Worm (Caenorhabditis elegans) whole organism, L4 larva: Measurements from ENCODE around the gene C45G9.8.

Source experiments
- F10B5.3 ChIP-seq: sonication (generic microtip); optimal IDR thresholded peaks from 2 replicates; lab custom pipeline; 2016; ENCODE audit warnings: mild to moderate bottlenecking, missing genetic modification characterization, missing compliant biosample characterization
- F26F4.8 ChIP-seq: fragments of 200-800 bp; sonication (Bioruptor generic); conservative IDR thresholded peaks from 2 replicates; pipeline ENCODE4 v1.3.6; 2022; ENCODE audit warnings: missing genetic modification characterization, missing compliant biosample characterization
- F37D6.2 ChIP-seq: sonication (generic microtip); optimal IDR thresholded peaks from 2 replicates; lab custom pipeline; 2016; ENCODE audit warnings: mild to moderate bottlenecking, missing genetic modification characterization, missing compliant biosample characterization
- F44E2.7 ChIP-seq: fragments of 200-800 bp; sonication (Bioruptor generic); IDR thresholded peaks from 2 replicates; pipeline ENCODE4 v2.1.2; 2022; ENCODE audit warnings: missing genetic modification characterization, missing compliant biosample characterization
- R02D3.7 ChIP-seq: fragments of 150-350 bp; sonication (generic microtip); optimal IDR thresholded peaks from 3 replicates; lab custom pipeline; 2014; ENCODE audit warnings: missing biosample characterization, missing genetic modification characterization
- T20F7.1 ChIP-seq: fragments of 200-800 bp; sonication (Bioruptor generic); optimal IDR thresholded peaks from 2 replicates; lab custom pipeline; 2018; ENCODE audit warnings: mild to moderate bottlenecking, missing genetic modification characterization, missing compliant biosample characterization
- T26A8.4 ChIP-seq: fragments of 200-800 bp; sonication (Bioruptor generic); IDR thresholded peaks from 2 replicates; pipeline ENCODE4 v1.3.6; 2022; ENCODE audit warnings: missing genetic modification characterization, missing compliant biosample characterization
- Y105C5A.15 ChIP-seq: fragments of 200-800 bp; sonication (Bioruptor generic); IDR thresholded peaks from 2 replicates; pipeline ENCODE4 v1.3.6; 2022; ENCODE audit warnings: missing genetic modification characterization, missing compliant biosample characterization
- ZK546.5 ChIP-seq, 2 experiments: sonication (generic microtip); optimal IDR thresholded peaks; 2 replicates each; lab custom pipeline; 2017; ENCODE audit warnings: missing biosample characterization in 2 of 2, missing genetic modification characterization in 2 of 2
- aha-1 ChIP-seq: fragments of 150-350 bp; peaks from one replicate; lab custom pipeline; 2014; ENCODE audit warnings: missing biosample characterization, missing genetic modification characterization
- ama-1 ChIP-seq: fragments of 150-350 bp; optimal IDR thresholded peaks from 2 replicates; lab custom pipeline; 2014; ENCODE audit warnings: inconsistent platforms, mixed read lengths
- ceh-28 ChIP-seq: fragments of 150-350 bp; optimal IDR thresholded peaks from 2 replicates; lab custom pipeline; 2014; ENCODE audit warnings: missing biosample characterization, missing genetic modification reagents, missing genetic modification characterization
- ceh-32 ChIP-seq: sonication (generic microtip); optimal IDR thresholded peaks from 2 replicates; lab custom pipeline; 2016; ENCODE audit warnings: mild to moderate bottlenecking, missing genetic modification characterization, missing compliant biosample characterization; ENCODE audit not compliant: poor library complexity
- cey-2 ChIP-seq: sonication (generic microtip); optimal IDR thresholded peaks from 3 replicates; lab custom pipeline; 2017; ENCODE audit warnings: missing genetic modification characterization, mild to moderate bottlenecking, missing compliant biosample characterization, antibody characterized with exemption, borderline replicate concordance; ENCODE audit not compliant: insufficient read depth
- daf-12 ChIP-seq: fragments of 150-350 bp; optimal IDR thresholded peaks from 2 replicates; lab custom pipeline; 2014; ENCODE audit warnings: missing biosample characterization, missing genetic modification reagents, missing genetic modification characterization
- daf-19 ChIP-seq: fragments of 200-800 bp; sonication (Bioruptor generic); conservative IDR thresholded peaks from 2 replicates; pipeline ENCODE4 v1.3.6; 2022; ENCODE audit warnings: missing genetic modification characterization, missing compliant biosample characterization
- daf-8 ChIP-seq: fragments of 200-800 bp; sonication (Bioruptor generic); IDR thresholded peaks from 2 replicates; pipeline ENCODE4 v1.3.6; 2022; ENCODE audit warnings: missing genetic modification characterization, missing compliant biosample characterization
- dmd-9 ChIP-seq: fragments of 200-800 bp; sonication (Bioruptor generic); IDR thresholded peaks from 2 replicates; pipeline ENCODE4 v1.3.6; 2022; ENCODE audit warnings: missing genetic modification reagents, missing genetic modification characterization, missing compliant biosample characterization
- duxl-1 ChIP-seq: sonication (generic microtip); optimal IDR thresholded peaks from 2 replicates; lab custom pipeline; 2016; ENCODE audit warnings: mild to moderate bottlenecking, missing genetic modification characterization, moderate library complexity, missing compliant biosample characterization; ENCODE audit not compliant: poor library complexity
- egl-27 ChIP-seq: sonication (generic microtip); optimal IDR thresholded peaks from 3 replicates; lab custom pipeline; 2017; ENCODE audit warnings: missing biosample characterization, missing genetic modification reagents, missing genetic modification characterization
- fkh-10 ChIP-seq: fragments of 150-350 bp; optimal IDR thresholded peaks from 2 replicates; lab custom pipeline; 2014; ENCODE audit warnings: missing biosample characterization, missing genetic modification reagents, missing genetic modification characterization
- hlh-11 ChIP-seq: fragments of 200-800 bp; sonication (Bioruptor generic); optimal IDR thresholded peaks from 2 replicates; lab custom pipeline; 2018; ENCODE audit warnings: mild to moderate bottlenecking, missing genetic modification characterization, missing compliant biosample characterization
- lim-7 ChIP-seq: fragments of 200-800 bp; sonication (Bioruptor generic); IDR thresholded peaks from 2 replicates; pipeline ENCODE4 v1.3.6; 2022; ENCODE audit warnings: missing genetic modification characterization, missing compliant biosample characterization
- lin-38 ChIP-seq: fragments of 200-800 bp; sonication (Bioruptor generic); IDR thresholded peaks from 2 replicates; pipeline ENCODE4 v1.3.6; 2022; ENCODE audit warnings: missing genetic modification reagents, missing genetic modification characterization, missing compliant biosample characterization
- lin-39 ChIP-seq: fragments of 150-350 bp; optimal IDR thresholded peaks from 2 replicates; lab custom pipeline; 2014; ENCODE audit warnings: missing biosample characterization, missing genetic modification reagents, missing genetic modification characterization
- lsy-2 ChIP-seq, 2 experiments: fragments of 150-350 bp in 1 of 2; sonication (generic microtip) in 1 of 2; optimal IDR thresholded peaks; 2 replicates each; lab custom pipeline; 2014 to 2017; ENCODE audit warnings: missing biosample characterization in 2 of 2, missing genetic modification characterization in 2 of 2
- madf-5 ChIP-seq, 2 experiments: fragments of 200-800 bp; sonication (Bioruptor generic); IDR thresholded peaks; 2 replicates each; pipeline ENCODE4 v1.3.6; 2022; ENCODE audit warnings: missing compliant biosample characterization in 2 of 2, missing genetic modification characterization in 2 of 2
- madf-9 ChIP-seq: fragments of 200-800 bp; sonication (Bioruptor generic); conservative IDR thresholded peaks from 2 replicates; pipeline ENCODE4 v1.3.6; 2022; ENCODE audit warnings: missing genetic modification reagents, missing genetic modification characterization, missing compliant biosample characterization
- mep-1 ChIP-seq: fragments of 150-350 bp; sonication (generic microtip); optimal IDR thresholded peaks from 3 replicates; lab custom pipeline; 2014; ENCODE audit warnings: missing biosample characterization, missing genetic modification characterization
- mxl-2 ChIP-seq: fragments of 200-800 bp; sonication (Bioruptor generic); conservative IDR thresholded peaks from 2 replicates; pipeline ENCODE4 v1.3.6; 2022; ENCODE audit warnings: missing genetic modification reagents, missing genetic modification characterization, missing compliant biosample characterization
- mxl-3 ChIP-seq: fragments of 200-800 bp; sonication (Bioruptor generic); optimal IDR thresholded peaks from 2 replicates; lab custom pipeline; 2018; ENCODE audit warnings: mild to moderate bottlenecking, missing genetic modification characterization, missing compliant biosample characterization
- nhr-102 ChIP-seq: sonication (generic microtip); optimal IDR thresholded peaks from 2 replicates; lab custom pipeline; 2016; ENCODE audit warnings: mild to moderate bottlenecking, missing genetic modification characterization, moderate library complexity, missing compliant biosample characterization
- nhr-11 ChIP-seq: fragments of 150-350 bp; optimal IDR thresholded peaks from 2 replicates; lab custom pipeline; 2014; ENCODE audit warnings: missing biosample characterization, missing genetic modification characterization
- nhr-48 ChIP-seq: sonication (generic microtip); optimal IDR thresholded peaks from 2 replicates; lab custom pipeline; 2016; ENCODE audit warnings: mild to moderate bottlenecking, missing genetic modification characterization, missing compliant biosample characterization
- nhr-6 ChIP-seq: fragments of 150-350 bp; optimal IDR thresholded peaks from 2 replicates; lab custom pipeline; 2014; ENCODE audit warnings: missing biosample characterization, missing genetic modification characterization
- set-16 ChIP-seq: fragments of 200-800 bp; sonication (Bioruptor generic); IDR thresholded peaks from 2 replicates; pipeline ENCODE4 v1.3.6; 2022; ENCODE audit warnings: missing genetic modification reagents, missing genetic modification characterization, missing compliant biosample characterization
- skn-1 ChIP-seq: fragments of 150-350 bp; optimal IDR thresholded peaks from 2 replicates; lab custom pipeline; 2014; ENCODE audit warnings: missing biosample characterization, missing genetic modification characterization
- snpc-4 ChIP-seq: fragments of 150-350 bp; optimal IDR thresholded peaks from 2 replicates; lab custom pipeline; 2014; ENCODE audit warnings: missing biosample characterization, missing genetic modification characterization
- spr-1 ChIP-seq: sonication (generic microtip); optimal IDR thresholded peaks from 2 replicates; lab custom pipeline; 2016; ENCODE audit warnings: mild to moderate bottlenecking, missing genetic modification characterization, missing compliant biosample characterization
- tra-1 ChIP-seq: fragments of 200-800 bp; sonication (Bioruptor generic); IDR thresholded peaks from 2 replicates; pipeline ENCODE4 v1.3.6; 2022; ENCODE audit warnings: missing genetic modification reagents, missing genetic modification characterization, missing compliant biosample characterization
- unc-130 ChIP-seq: sonication (generic microtip); optimal IDR thresholded peaks from 2 replicates; lab custom pipeline; 2016; ENCODE audit warnings: missing genetic modification reagents, missing genetic modification characterization, missing compliant biosample characterization
- unc-62 ChIP-seq, 3 experiments: fragments of 150-350 bp in 1 of 3; sonication (generic microtip); optimal IDR thresholded peaks in 2 of 3; peaks in 1 of 3; 1 replicate in 1 of 3; 2 replicates in 2 of 3; lab custom pipeline; 2014 to 2017; ENCODE audit warnings: missing biosample characterization in 3 of 3, missing genetic modification characterization in 3 of 3, missing genetic modification reagents in 3 of 3, missing genotype in 1 of 3
- vab-7 ChIP-seq: fragments of 200-800 bp; sonication (Bioruptor generic); IDR thresholded peaks from 2 replicates; pipeline ENCODE4 v1.3.6; 2022; ENCODE audit warnings: missing genetic modification reagents, missing genetic modification characterization, missing compliant biosample characterization
- zfp-2 ChIP-seq: sonication (generic microtip); optimal IDR thresholded peaks from 2 replicates; lab custom pipeline; 2016; ENCODE audit warnings: mild to moderate bottlenecking, missing genetic modification characterization, missing compliant biosample characterization
- zfp-3 ChIP-seq: fragments of 200-800 bp; sonication (Bioruptor generic); conservative IDR thresholded peaks from 2 replicates; pipeline ENCODE4 v1.3.6; 2022; ENCODE audit warnings: missing genetic modification reagents, missing genetic modification characterization, missing compliant biosample characterization
- ztf-7 ChIP-seq: fragments of 150-350 bp; optimal IDR thresholded peaks from 2 replicates; lab custom pipeline; 2014; ENCODE audit warnings: missing biosample characterization, missing genetic modification characterization

Gene C45G9.8

DNA sequence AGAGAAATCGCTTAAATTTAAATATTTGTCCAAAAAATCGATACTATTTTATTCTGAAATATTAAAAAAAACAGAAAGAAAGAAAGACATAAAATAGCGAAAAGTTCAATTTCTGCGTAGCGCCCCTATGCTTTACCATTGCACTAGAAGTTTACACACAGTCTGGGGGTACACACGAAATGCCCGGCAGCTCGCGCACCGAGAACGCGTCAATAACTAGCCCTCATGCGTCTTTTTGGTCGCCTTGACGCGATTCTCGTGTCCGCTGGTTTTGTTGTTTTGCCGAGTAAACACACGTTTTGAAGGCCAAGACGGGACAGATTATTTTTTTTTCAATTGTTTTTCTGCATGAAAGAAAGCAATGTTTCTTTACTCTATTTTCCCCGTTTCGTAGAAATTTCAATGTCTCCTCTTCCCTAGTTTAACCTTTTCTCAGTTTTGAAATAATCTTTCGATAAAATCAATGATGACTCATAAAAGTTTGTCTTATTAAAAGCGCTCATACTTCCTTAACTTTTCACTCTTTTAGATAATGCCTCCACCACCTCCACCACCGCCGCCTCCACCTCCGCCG, 35.2 kb downstream of the C45G9.8 start, which contains the start of gene wip-1 (continued):
- peak; percentile 95 for TF ChIP-seq lin-38
- TF ChIP-seq mxl-2 (GFP tag; lab: Robert Waterston, UW), result peak; percentile 62
- TF ChIP-seq ceh-32 (tag; lab: Kevin White, UChicago), result peak; percentile 69
- peak; percentile 99 for TF ChIP-seq mep-1
- TF ChIP-seq lin-39 (tag; lab: Kevin White, UChicago), result peak; percentile 55
- TF ChIP-seq T26A8.4 (GFP tag; lab: Robert Waterston, UW), result peak; percentile 98
- TF ChIP-seq nhr-6 (tag; lab: Kevin White, UChicago), result peak; percentile 95
- peak; percentile 97 for TF ChIP-seq mxl-3 (GFP tag; lab: Kevin White, UChicago)
- peak; percentile 93 for TF ChIP-seq F10B5.3 (tag; lab: Kevin White, UChicago)
- peak; percentile 84; the same call in 1 of the 2 replicates for TF ChIP-seq Y105C5A.15 (GFP tag; lab: Robert Waterston, UW)
- peak; percentile 95 for TF ChIP-seq F37D6.2
- TF ChIP-seq madf-5 (GFP tag; IDR thresholded peaks at IDR 0.05; lab: Robert Waterston, UW), result peak in 1 of 2 experiments; percentile 90; a peak in 1 of 4 replicates
- peak; percentile 36 for TF ChIP-seq ama-1 (lab: Kevin White, UChicago)
- TF ChIP-seq lsy-2 (tag; optimal IDR thresholded peaks at IDR 0.05; lab: Kevin White, UChicago), result peak; percentile 88 to 97
- peak; percentile 57 for TF ChIP-seq cey-2 (tag; lab: Kevin White, UChicago)
- no peak for TF ChIP-seq daf-8 (GFP tag; lab: Robert Waterston, UW)
- peak; percentile 85 for TF ChIP-seq zfp-2 (tag; lab: Kevin White, UChicago)
- peak; percentile 94 for TF ChIP-seq duxl-1 (tag; lab: Kevin White, UChicago)
- TF ChIP-seq spr-1 (tag; lab: Kevin White, UChicago), result peak; percentile 96
- peak; percentile 87 for TF ChIP-seq F44E2.7
- TF ChIP-seq ztf-7 (tag; lab: Kevin White, UChicago), result peak; percentile 93
- TF ChIP-seq, all 104 proteins: peak for 93

- TF ChIP-seq nhr-48, result no peak
- TF ChIP-seq R02D3.7 (tag; lab: Kevin White, UChicago), result no peak
- TF ChIP-seq madf-9, result no peak
- TF ChIP-seq fkh-10 (GFP tag; lab: Kevin White, UChicago), result no peak
- no peak for TF ChIP-seq skn-1 (tag; lab: Kevin White, UChicago)
- TF ChIP-seq ceh-32 (tag; lab: Kevin White, UChicago), result no peak
- TF ChIP-seq ceh-28 (tag; lab: Kevin White, UChicago), result no peak
- no peak for TF ChIP-seq T20F7.1 (GFP tag; lab: Kevin White, UChicago)
- TF ChIP-seq zfp-3 (GFP tag; lab: Robert Waterston, UW), result no peak
- no peak for TF ChIP-seq unc-130 (GFP tag; lab: Kevin White, UChicago)
- no peak for TF ChIP-seq set-16 (GFP tag; lab: Robert Waterston, UW)
- TF ChIP-seq hlh-11 (tag; lab: Kevin White, UChicago), result no peak
- TF ChIP-seq snpc-4 (tag; lab: Kevin White, UChicago), result no peak
- TF ChIP-seq nhr-102 (tag; lab: Kevin White, UChicago), result no peak
- no peak for TF ChIP-seq egl-27
- no peak for TF ChIP-seq Y105C5A.15 (GFP tag; lab: Robert Waterston, UW)
- TF ChIP-seq ZK546.5 (tag; optimal IDR thresholded peaks at IDR 0.05; lab: Kevin White, UChicago), result no peak
- no peak for TF ChIP-seq daf-19 (GFP tag; lab: Robert Waterston, UW)
Measured at ce11 chrIII:5017550-5017949, 35.9 kb downstream of the C45G9.8 start, which contains the start of gene larp-1. TSS of gene larp-1 (minus strand) at chrIII:5017650.

- TF ChIP-seq T26A8.4 (GFP tag; lab: Robert Waterston, UW), result peak; percentile 75
- TF ChIP-seq unc-62 (GFP tag; optimal IDR thresholded peaks at IDR 0.05 in 1 of 2; lab: Kevin White, UChicago), result peak in 1 of 2 experiments; percentile 99
- no peak for TF ChIP-seq unc-62 (tag; optimal IDR thresholded peaks at IDR 0.05; lab: Kevin White, UChicago)
- TF ChIP-seq ceh-32 (tag; lab: Kevin White, UChicago), result no peak
- TF ChIP-seq T20F7.1 (GFP tag; lab: Kevin White, UChicago), result peak; percentile 72
- no peak for TF ChIP-seq daf-12
- 0 out of 2 replicates have a peak, but pooled peaks have one; percentile 39 for TF ChIP-seq vab-7 (GFP tag; lab: Robert Waterston, UW)
- no peak for TF ChIP-seq dmd-9
- TF ChIP-seq F26F4.8 (GFP tag; lab: Robert Waterston, UW), result no peak
- peak; percentile 98 for TF ChIP-seq aha-1
- peak; percentile 94 for TF ChIP-seq nhr-11 (tag; lab: Kevin White, UChicago)
- 0 out of 2 replicates have a peak, but pooled peaks have one; percentile 34 for TF ChIP-seq tra-1
- peak; percentile 94 for TF ChIP-seq hlh-11 (tag; lab: Kevin White, UChicago)
- TF ChIP-seq lim-7 (GFP tag; lab: Robert Waterston, UW), result 0 out of 2 replicates have a peak, but pooled peaks have one; percentile 35
- TF ChIP-seq Y105C5A.15 (GFP tag; lab: Robert Waterston, UW), result no peak
Measured at ce11 chrIII:5013915-5014346, 39.5 kb downstream of the C45G9.8 start.
